Worm (Caenorhabditis elegans): ENCODE results near the gene F40B5.2.

Gene F40B5.2

ce11 chrX:8350984-8351383 lies 16.7 kb upstream of the F40B5.2 start, which contains the start of gene npr-28:
Gene npr-28, minus strand, starts transcription at chrX:8351084.
- TF ChIP-seq ces-1 (GFP tag; optimal IDR thresholded peaks at IDR 0.05): no peak
- TF ChIP-seq tbx-8 (GFP tag; optimal IDR thresholded peaks at IDR 0.05): no peak
- TF ChIP-seq sptf-1 (tag; optimal IDR thresholded peaks at IDR 0.05): no peak
- TF ChIP-seq ztf-11 (tag; optimal IDR thresholded peaks at IDR 0.05): no peak
- TF ChIP-seq sem-2 (GFP tag; optimal IDR thresholded peaks at IDR 0.05): no peak
- no peak for TF ChIP-seq unc-39 (tag; optimal IDR thresholded peaks at IDR 0.05)
- no peak for TF ChIP-seq nhr-2 (tag; optimal IDR thresholded peaks at IDR 0.05)
- no peak for TF ChIP-seq nhr-12 (tag; optimal IDR thresholded peaks at IDR 0.05)
- no peak for TF ChIP-seq bed-3 (GFP tag; optimal IDR thresholded peaks at IDR 0.05)
- TF ChIP-seq hlh-1 (tag; optimal IDR thresholded peaks at IDR 0.05): no peak
- no peak for TF ChIP-seq pha-4 (tag; optimal IDR thresholded peaks at IDR 0.05)
- TF ChIP-seq drap-1 (GFP tag; optimal IDR thresholded peaks at IDR 0.05): no peak
- TF ChIP-seq ceh-43 (GFP tag; optimal IDR thresholded peaks at IDR 0.05): no peak
- TF ChIP-seq lsy-2 (tag; optimal IDR thresholded peaks at IDR 0.05): no peak
- no peak for TF ChIP-seq unc-120 (tag; optimal IDR thresholded peaks at IDR 0.05; ENCODE audit: poor library complexity, severe bottlenecking)
- TF ChIP-seq nhr-28 (tag; optimal IDR thresholded peaks at IDR 0.05): no peak
- no peak for TF ChIP-seq M03D4.4 (tag; optimal IDR thresholded peaks at IDR 0.05)
- no peak for TF ChIP-seq elt-3 (tag; optimal IDR thresholded peaks at IDR 0.05)
- no peak for TF ChIP-seq unc-62 (GFP tag; optimal IDR thresholded peaks at IDR 0.05)

ce11 chrX:8354284-8354784 lies 13.3 kb upstream of the F40B5.2 start:
- TF ChIP-seq ham-2 (GFP tag; optimal IDR thresholded peaks at IDR 0.05) (no peak), nhr-12 (tag; optimal IDR thresholded peaks at IDR 0.05) (no peak), ceh-83 (GFP tag; optimal IDR thresholded peaks at IDR 0.05) (no peak)

ce11 chrX:8355350-8355749 lies 12.3 kb upstream of the F40B5.2 start:
- TF ChIP-seq unc-120 (tag; optimal IDR thresholded peaks at IDR 0.05; ENCODE audit: poor library complexity, severe bottlenecking): no peak
- no peak for TF ChIP-seq elt-3 (tag; optimal IDR thresholded peaks at IDR 0.05)
- TF ChIP-seq bed-3 (GFP tag; optimal IDR thresholded peaks at IDR 0.05): no peak
- TF ChIP-seq hlh-1 (tag; optimal IDR thresholded peaks at IDR 0.05): no peak
- no peak for TF ChIP-seq nhr-12 (tag; optimal IDR thresholded peaks at IDR 0.05)
- no peak for TF ChIP-seq M03D4.4 (tag; optimal IDR thresholded peaks at IDR 0.05)
- TF ChIP-seq ceh-39 (tag; optimal IDR thresholded peaks at IDR 0.05): no peak
- no peak for TF ChIP-seq unc-39 (tag; optimal IDR thresholded peaks at IDR 0.05)
- no peak for TF ChIP-seq blmp-1 (tag; optimal IDR thresholded peaks at IDR 0.05)
- no peak for TF ChIP-seq nhr-2 (tag; optimal IDR thresholded peaks at IDR 0.05)
- TF ChIP-seq mls-2 (tag; optimal IDR thresholded peaks at IDR 0.05): no peak
- TF ChIP-seq zip-8 (tag; optimal IDR thresholded peaks at IDR 0.05): no peak
- TF ChIP-seq ceh-43 (GFP tag; optimal IDR thresholded peaks at IDR 0.05): no peak

- TF ChIP-seq nhr-28 (tag; optimal IDR thresholded peaks at IDR 0.05): no peak
- no peak for TF ChIP-seq lin-32 (GFP tag; optimal IDR thresholded peaks at IDR 0.05)
- TF ChIP-seq sptf-1 (tag; optimal IDR thresholded peaks at IDR 0.05): no peak
- no peak for TF ChIP-seq ceh-83 (GFP tag; optimal IDR thresholded peaks at IDR 0.05)
- no peak for TF ChIP-seq ham-2 (GFP tag; optimal IDR thresholded peaks at IDR 0.05)
- TF ChIP-seq nhr-237 (tag; optimal IDR thresholded peaks at IDR 0.05): no peak
- no peak for TF ChIP-seq mls-2 (tag; optimal IDR thresholded peaks at IDR 0.05)
- no peak for TF ChIP-seq tbx-8 (GFP tag; optimal IDR thresholded peaks at IDR 0.05)
- TF ChIP-seq ceh-39 (tag; optimal IDR thresholded peaks at IDR 0.05): no peak
- TF ChIP-seq cnd-1 (tag; optimal IDR thresholded peaks at IDR 0.05): no peak
- no peak for TF ChIP-seq mab-5 (tag; optimal IDR thresholded peaks at IDR 0.05)
These were observed 11.3 kb upstream of the F40B5.2 start for ce11 chrX:8356305-8356704.

- TF ChIP-seq unc-62 (GFP tag; optimal IDR thresholded peaks at IDR 0.05) (no peak), flh-1 (GFP tag; optimal IDR thresholded peaks at IDR 0.05) (no peak), drap-1 (GFP tag; optimal IDR thresholded peaks at IDR 0.05) (no peak), nhr-28 (tag; optimal IDR thresholded peaks at IDR 0.05) (no peak), hlh-1 (tag; optimal IDR thresholded peaks at IDR 0.05) (no peak), sem-2 (GFP tag; optimal IDR thresholded peaks at IDR 0.05) (no peak), ztf-11 (tag; optimal IDR thresholded peaks at IDR 0.05) (no peak), cnd-1 (tag; optimal IDR thresholded peaks at IDR 0.05) (no peak), ham-2 (GFP tag; optimal IDR thresholded peaks at IDR 0.05) (no peak), elt-1 (tag; optimal IDR thresholded peaks at IDR 0.05; ENCODE audit: borderline replicate concordance, insufficient read depth) (no peak), ceh-43 (GFP tag; optimal IDR thresholded peaks at IDR 0.05) (no peak), elt-3 (tag; optimal IDR thresholded peaks at IDR 0.05) (no peak)
These were observed 5.3 kb upstream of the F40B5.2 start for ce11 chrX:8362379-8362778.

All from whole organism, mixed stage, embryonic.